Worm (Caenorhabditis elegans) whole organism, midembryonic: ENCODE measurements around the gene E_BE45912.2.

Experiments
- T22C8.4 ChIP-seq: fragments of 200-800 bp; sonication (Bioruptor generic); IDR thresholded peaks from 2 replicates; pipeline ENCODE4 v1.3.6; 2022; ENCODE audit warnings: missing genetic modification characterization, missing compliant biosample characterization
- cog-1 ChIP-seq: sonication (generic microtip); optimal IDR thresholded peaks from 2 replicates; lab custom pipeline; 2016; ENCODE audit warnings: missing genetic modification characterization, missing compliant biosample characterization
- flt-1 ChIP-seq: fragments of 200-800 bp; sonication (Bioruptor generic); IDR thresholded peaks from 2 replicates; pipeline ENCODE4 v1.3.6; 2022; ENCODE audit warnings: missing genetic modification characterization, missing compliant biosample characterization
- ref-1 ChIP-seq: fragments of 200-800 bp; sonication (Bioruptor generic); conservative IDR thresholded peaks from 2 replicates; pipeline ENCODE4 v1.3.6; 2022; ENCODE audit warnings: missing genetic modification reagents, missing genetic modification characterization, missing compliant biosample characterization

- TF ChIP-seq ref-1 (GFP tag; lab: Robert Waterston, UW) = no peak
- TF ChIP-seq flt-1 (GFP tag; lab: Robert Waterston, UW) = no peak
- no peak for TF ChIP-seq T22C8.4 (GFP tag; lab: Robert Waterston, UW)
- no peak for TF ChIP-seq cog-1 (tag; lab: Kevin White, UChicago)
These were observed 23.2 kb upstream of the E_BE45912.2 start for ce11 chrIII:1054096-1054495.
